Fruit fly (Drosophila melanogaster) whole organism, pupa: ENCODE results near the gene CG14314.

Experiments used
- CG8301 ChIP-seq: fragments of 200-800 bp; sonication (Bioruptor generic); optimal IDR thresholded peaks from 2 replicates; lab custom pipeline; 2018; ENCODE audit warnings: missing biosample characterization, mild to moderate bottlenecking, missing genetic modification characterization
- Ets98B ChIP-seq: fragments of 200-800 bp; sonication (Bioruptor generic); IDR thresholded peaks from 2 replicates; pipeline ENCODE4 v1.3.6; 2022; ENCODE audit warnings: missing biosample characterization, missing genetic modification characterization

DNA sequence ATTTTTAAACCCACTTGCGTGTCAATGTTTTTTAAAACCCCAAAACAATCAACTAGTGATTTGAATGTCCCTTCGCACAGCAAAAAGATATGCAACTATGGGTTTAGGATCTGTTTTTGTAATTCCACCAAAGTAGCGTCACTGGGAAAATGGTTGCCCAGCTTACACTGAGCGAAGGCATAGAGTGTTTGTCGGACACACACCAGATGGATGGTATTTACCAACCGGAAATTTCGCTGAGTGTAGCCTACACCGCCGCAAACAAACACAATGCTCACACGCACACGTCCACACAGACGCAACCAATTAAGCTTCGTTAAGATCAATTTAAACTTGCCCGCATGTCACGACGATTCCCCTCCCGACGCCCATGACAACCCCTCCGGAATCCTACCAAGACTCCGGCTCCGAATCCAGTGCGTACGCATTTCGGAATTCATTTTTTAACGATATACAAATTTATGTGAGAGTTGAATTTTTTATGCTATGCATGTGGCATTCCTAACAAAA, 12.8 kb downstream of the CG14314 start:
- TF ChIP-seq Ets98B (GFP tag; lab: Robert Waterston, UW), result peak; percentile 29; the same call in 1 of the 2 replicates
- TF ChIP-seq CG8301, result no peak
